Worm (Caenorhabditis elegans): ENCODE data around the gene sek-6.

The sek-6 gene

ce11 chrX:10051625-10052024, 20.7 kb downstream of the sek-6 start (continued):
- TF ChIP-seq ceh-44 (GFP tag; IDR thresholded peaks at IDR 0.05) (no peak), rbr-2 (tag; optimal IDR thresholded peaks at IDR 0.05) (no peak), nhr-42 (GFP tag; IDR thresholded peaks at IDR 0.05) (no peak), ztf-11 (tag; optimal IDR thresholded peaks at IDR 0.05) (no peak), ama-1 (optimal IDR thresholded peaks at IDR 0.05) (no peak), lin-38 (GFP tag; IDR thresholded peaks at IDR 0.05) (no peak), nhr-10 (tag; optimal IDR thresholded peaks at IDR 0.05) (peak; percentile 47), lir-3 (tag; optimal IDR thresholded peaks at IDR 0.05) (no peak), ZK337.2 (GFP tag; IDR thresholded peaks at IDR 0.05) (no peak), ceh-82 (tag; optimal IDR thresholded peaks at IDR 0.05) (no peak), nhr-48 (tag; optimal IDR thresholded peaks at IDR 0.05) (peak; percentile 87), ces-1 (GFP tag; optimal IDR thresholded peaks at IDR 0.05) (no peak), unc-39 (tag; optimal IDR thresholded peaks at IDR 0.05) (no peak), F49E8.2 (tag; optimal IDR thresholded peaks at IDR 0.05; ENCODE audit: borderline replicate concordance) (no peak), ceh-32 (tag; optimal IDR thresholded peaks at IDR 0.05; ENCODE audit: poor library complexity) (no peak), zfp-3 (GFP tag; conservative IDR thresholded peaks at IDR 0.05) (no peak), dmd-9 (GFP tag; IDR thresholded peaks at IDR 0.05) (no peak), daf-19 (GFP tag; conservative IDR thresholded peaks at IDR 0.05) (no peak), mes-2 (tag; optimal IDR thresholded peaks at IDR 0.05; ENCODE audit: poor library complexity, severe bottlenecking) (no peak), nhr-77 (tag; optimal IDR thresholded peaks at IDR 0.05) (peak; percentile 57), saeg-2 (GFP tag; IDR thresholded peaks at IDR 0.05) (no peak), lin-15B (tag; optimal IDR thresholded peaks at IDR 0.05) (no peak), dmd-6 (GFP tag; IDR thresholded peaks at IDR 0.05) (peak; percentile 90), lin-1 (GFP tag; IDR thresholded peaks at IDR 0.05) (peak; percentile 69; the same call in 1 of the 2 replicates), hif-1 (tag; optimal IDR thresholded peaks at IDR 0.05) (peak; percentile 94 to 98), F10B5.3 (tag; optimal IDR thresholded peaks at IDR 0.05) (no peak), nhr-237 (tag; optimal IDR thresholded peaks at IDR 0.05) (no peak), lim-7 (GFP tag; IDR thresholded peaks at IDR 0.05) (no peak), lsy-2 (tag; optimal IDR thresholded peaks at IDR 0.05) (no peak), nhr-25 (tag; optimal IDR thresholded peaks at IDR 0.05; ENCODE audit: borderline replicate concordance, insufficient read depth) (peak; percentile 19), lin-39 (tag; optimal IDR thresholded peaks at IDR 0.05) (no peak), php-3 (GFP tag; IDR thresholded peaks at IDR 0.05) (peak; percentile 63), tag-97 (GFP tag; IDR thresholded peaks at IDR 0.05) (no peak), mxl-3 (GFP tag; optimal IDR thresholded peaks at IDR 0.05) (no peak), spr-1 (tag; optimal IDR thresholded peaks at IDR 0.05) (peak; percentile 33), ctbp-1 (GFP tag; IDR thresholded peaks at IDR 0.05) (no peak), attf-4 (tag; optimal IDR thresholded peaks at IDR 0.05) (no peak), spr-3 (GFP tag; optimal IDR thresholded peaks at IDR 0.05) (no peak), snpc-1.2 (GFP tag; IDR thresholded peaks at IDR 0.05) (no peak), daf-12 (tag; optimal IDR thresholded peaks at IDR 0.05) (no peak), Y5F2A.4 (GFP tag; optimal IDR thresholded peaks at IDR 0.05) (no peak), zip-11 (GFP tag; IDR thresholded peaks at IDR 0.05) (no peak), sdz-12 (GFP tag; optimal IDR thresholded peaks at IDR 0.05) (no peak), F26F4.8 (GFP tag; conservative IDR thresholded peaks at IDR 0.05) (no peak), R02D3.7 (tag; optimal IDR thresholded peaks at IDR 0.05) (no peak), fos-1 (tag; optimal IDR thresholded peaks at IDR 0.05) (no peak), D1046.2 (GFP tag; IDR thresholded peaks at IDR 0.05) (no peak), zag-1 (tag; optimal IDR thresholded peaks at IDR 0.05) (no peak), dve-1 (tag; optimal IDR thresholded peaks at IDR 0.05; ENCODE audit: insufficient read depth) (peak; percentile 91), dpl-1 (GFP tag; optimal IDR thresholded peaks at IDR 0.05) (no peak), hmg-1.1 (GFP tag; IDR thresholded peaks at IDR 0.05) (no peak), lin-29 (GFP tag; IDR thresholded peaks at IDR 0.05) (no peak)

All from whole organism, L4 larva.